Worm (Caenorhabditis elegans) whole organism, L4 larva: ENCODE results near the gene fbxb-58.

Source experiments
- nhr-28 ChIP-seq: fragments of 150-350 bp; optimal IDR thresholded peaks from 2 replicates; lab custom pipeline; 2014; ENCODE audit warnings: missing biosample characterization, missing genetic modification characterization
- pqm-1 ChIP-seq: sonication (generic microtip); optimal IDR thresholded peaks from 2 replicates; lab custom pipeline; 2017; ENCODE audit warnings: missing biosample characterization, missing genetic modification characterization

DNA sequence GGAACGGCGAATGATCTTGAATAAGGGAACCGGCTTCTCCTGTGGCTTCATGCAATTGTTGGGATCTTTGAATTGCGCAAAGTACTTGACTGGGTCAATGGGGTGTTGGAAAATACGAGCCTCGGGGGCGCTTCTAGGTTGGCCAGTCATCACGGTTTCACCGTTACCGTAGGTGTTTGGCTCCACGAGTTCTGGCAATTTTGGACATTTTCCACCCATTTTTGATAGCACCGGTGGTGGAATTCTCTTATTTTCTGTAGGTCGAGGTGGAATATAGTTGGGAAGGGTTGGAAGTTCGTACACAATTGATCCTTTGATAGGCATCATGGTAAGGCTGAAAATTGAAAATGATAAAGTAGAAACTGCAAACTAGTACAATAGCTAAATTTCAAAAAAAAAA lies 23.7 kb downstream of the fbxb-58 start, which contains the start of gene ZK380.4:
- TF ChIP-seq pqm-1 (tag; lab: Kevin White, UChicago) = no peak
- TF ChIP-seq nhr-28 = no peak
